Fruit fly (Drosophila melanogaster) whole organism, embryonic: Measurements from ENCODE around the gene CG33269.

Source experiments
- CG10267 ChIP-seq: fragments of 200-800 bp; sonication (Bioruptor generic); optimal IDR thresholded peaks from 2 replicates; lab custom pipeline; 2018; ENCODE audit warnings: missing biosample characterization, mild to moderate bottlenecking, missing genetic modification characterization, moderate library complexity
- CG10462 ChIP-seq: fragments of 200-800 bp; sonication (Bioruptor generic); optimal IDR thresholded peaks from 2 replicates; lab custom pipeline; 2016; ENCODE audit warnings: missing biosample characterization, missing genetic modification characterization
- CG11560 ChIP-seq: fragments of 200-800 bp; sonication (Bioruptor generic); IDR thresholded peaks from 3 replicates; pipeline ENCODE4 v1.3.6; 2022; ENCODE audit warnings: missing biosample characterization, missing genetic modification characterization
- CG13624 ChIP-seq: fragments of 200-800 bp; sonication (Bioruptor generic); optimal IDR thresholded peaks from 2 replicates; lab custom pipeline; 2016; ENCODE audit warnings: missing biosample characterization, missing genetic modification characterization
- CG14050 ChIP-seq: fragments of 200-800 bp; sonication (Bioruptor generic); IDR thresholded peaks from 3 replicates; pipeline ENCODE4 v1.3.6; 2022; ENCODE audit warnings: missing biosample characterization, missing genetic modification characterization
- CG14441 ChIP-seq: fragments of 200-800 bp; sonication (Bioruptor generic); IDR thresholded peaks from 2 replicates; pipeline ENCODE4 v1.3.6; 2022; ENCODE audit warnings: missing biosample characterization, missing genetic modification characterization
- CG16815 ChIP-seq: fragments of 200-800 bp; sonication (Bioruptor generic); optimal IDR thresholded peaks from 3 replicates; lab custom pipeline; 2017; ENCODE audit warnings: missing biosample characterization, mild to moderate bottlenecking, missing genetic modification characterization
- CG17568 ChIP-seq: fragments of 200-800 bp; sonication (Bioruptor generic); optimal IDR thresholded peaks from 2 replicates; lab custom pipeline; 2018; ENCODE audit warnings: missing biosample characterization, mild to moderate bottlenecking, missing genetic modification characterization, moderate library complexity
- CG1792 ChIP-seq: fragments of 200-800 bp; sonication (Bioruptor generic); optimal IDR thresholded peaks from 2 replicates; lab custom pipeline; 2016; ENCODE audit warnings: missing biosample characterization, missing genetic modification characterization
- CG18619 ChIP-seq: fragments of 200-800 bp; sonication (Bioruptor generic); optimal IDR thresholded peaks from 3 replicates; lab custom pipeline; 2017; ENCODE audit warnings: missing biosample characterization, mild to moderate bottlenecking, missing genetic modification characterization
- CG31365 ChIP-seq: fragments of 200-800 bp; sonication (Bioruptor generic); optimal IDR thresholded peaks from 2 replicates; lab custom pipeline; 2018; ENCODE audit warnings: missing biosample characterization, mild to moderate bottlenecking, missing genetic modification characterization
- CG4360 ChIP-seq: fragments of 200-800 bp; sonication (Bioruptor generic); IDR thresholded peaks from 2 replicates; pipeline ENCODE4 v1.3.6; 2022; ENCODE audit warnings: missing biosample characterization, missing genetic modification characterization
- CG4707 ChIP-seq: fragments of 200-800 bp; sonication (Bioruptor generic); optimal IDR thresholded peaks from 2 replicates; lab custom pipeline; 2018; ENCODE audit warnings: missing biosample characterization, mild to moderate bottlenecking, missing genetic modification characterization, moderate library complexity
- CG4854 ChIP-seq: fragments of 200-800 bp; sonication (Bioruptor generic); optimal IDR thresholded peaks from 2 replicates; lab custom pipeline; 2016; ENCODE audit warnings: missing biosample characterization, missing genetic modification characterization, inconsistent platforms
- CG7271 ChIP-seq: fragments of 200-800 bp; sonication (Bioruptor generic); optimal IDR thresholded peaks from 2 replicates; lab custom pipeline; 2018; ENCODE audit warnings: missing biosample characterization, mild to moderate bottlenecking, missing genetic modification characterization, moderate library complexity
- CG8359 ChIP-seq: fragments of 200-800 bp; sonication (Bioruptor generic); optimal IDR thresholded peaks from 2 replicates; lab custom pipeline; 2017; ENCODE audit warnings: missing biosample characterization, mild to moderate bottlenecking, missing genetic modification characterization, borderline replicate concordance
- CG8765 ChIP-seq: fragments of 200-800 bp; sonication (Bioruptor generic); IDR thresholded peaks from 2 replicates; pipeline ENCODE4 v1.3.6; 2022; ENCODE audit warnings: missing biosample characterization, missing genetic modification characterization
- CG8944 ChIP-seq: fragments of 200-800 bp; sonication (Bioruptor generic); optimal IDR thresholded peaks from 3 replicates; lab custom pipeline; 2016; ENCODE audit warnings: missing biosample characterization, missing genetic modification characterization
- CG9609 ChIP-seq: fragments of 200-800 bp; sonication (Bioruptor generic); optimal IDR thresholded peaks from 3 replicates; lab custom pipeline; 2016; ENCODE audit warnings: missing biosample characterization, missing genetic modification characterization
- CG9727 ChIP-seq: fragments of 200-800 bp; sonication (Bioruptor generic); optimal IDR thresholded peaks from 3 replicates; lab custom pipeline; 2017; ENCODE audit warnings: missing biosample characterization, mild to moderate bottlenecking, missing genetic modification characterization
- CG9876 ChIP-seq: fragments of 200-800 bp; sonication (Bioruptor generic); optimal IDR thresholded peaks from 2 replicates; lab custom pipeline; 2016; ENCODE audit warnings: missing biosample characterization, missing genetic modification characterization
- CTCF ChIP-seq: fragments of 200-800 bp; sonication (Bioruptor generic); optimal IDR thresholded peaks from 2 replicates; lab custom pipeline; 2017; ENCODE audit warnings: missing biosample characterization, mild to moderate bottlenecking, missing genetic modification characterization, moderate library complexity
- Camta ChIP-seq: fragments of 200-800 bp; sonication (Bioruptor generic); optimal IDR thresholded peaks from 2 replicates; lab custom pipeline; 2016; ENCODE audit warnings: missing biosample characterization, missing genetic modification characterization
- Dek ChIP-seq: fragments of 200-800 bp; sonication (Bioruptor generic); optimal IDR thresholded peaks from 3 replicates; lab custom pipeline; 2019; ENCODE audit warnings: missing biosample characterization, mild to moderate bottlenecking, missing genetic modification characterization, moderate library complexity
- Eip74EF ChIP-seq, 2 experiments: fragments of 200-800 bp in 1 of 2; fragments of >200 bp in 1 of 2; sonication (Bioruptor generic) in 1 of 2; optimal IDR thresholded peaks; 2 replicates each; lab custom pipeline; 2017 to 2019; ENCODE audit warnings: missing biosample characterization in 2 of 2, missing genetic modification characterization in 2 of 2, mild to moderate bottlenecking in 1 of 2, moderate library complexity in 1 of 2
- HLHmδ ChIP-seq: fragments of 200-800 bp; sonication (Bioruptor generic); optimal IDR thresholded peaks from 2 replicates; lab custom pipeline; 2018; ENCODE audit warnings: missing biosample characterization, mild to moderate bottlenecking, missing genetic modification characterization, moderate library complexity
- Hsf ChIP-seq: fragments of 200-800 bp; sonication (Bioruptor generic); optimal IDR thresholded peaks from 3 replicates; lab custom pipeline; 2016; ENCODE audit warnings: missing biosample characterization, missing genetic modification characterization
- Mes4 ChIP-seq: fragments of 200-800 bp; sonication (Bioruptor generic); optimal IDR thresholded peaks from 2 replicates; lab custom pipeline; 2016; ENCODE audit warnings: missing biosample characterization, missing genetic modification characterization
- Mrtf ChIP-seq: fragments of 200-800 bp; sonication (Bioruptor generic); IDR thresholded peaks from 3 replicates; pipeline ENCODE4 v1.3.6; 2022; ENCODE audit warnings: missing biosample characterization, missing genetic modification characterization
- NFAT ChIP-seq: fragments of 200-800 bp; sonication (Bioruptor generic); IDR thresholded peaks from 2 replicates; pipeline ENCODE4 v1.3.6; 2022; ENCODE audit warnings: missing biosample characterization, missing genetic modification characterization
- Usf ChIP-seq: fragments of 200-800 bp; sonication (Bioruptor generic); optimal IDR thresholded peaks from 2 replicates; lab custom pipeline; 2017; ENCODE audit warnings: missing genotype, missing biosample characterization, missing genetic modification characterization
- al ChIP-seq: fragments of 200-800 bp; sonication (Bioruptor generic); IDR thresholded peaks from 2 replicates; pipeline ENCODE4 v1.3.6; 2022; ENCODE audit warnings: missing biosample characterization, missing genetic modification characterization
- bbx ChIP-seq: fragments of 200-800 bp; sonication (Bioruptor generic); IDR thresholded peaks from 2 replicates; pipeline ENCODE4 v1.3.6; 2022; ENCODE audit warnings: missing biosample characterization, missing genetic modification characterization; ENCODE audit not compliant: partially characterized antibody
- bigmax ChIP-seq: fragments of 200-800 bp; sonication (Bioruptor generic); optimal IDR thresholded peaks from 2 replicates; lab custom pipeline; 2018; ENCODE audit warnings: missing biosample characterization, mild to moderate bottlenecking, missing genetic modification characterization
- chm ChIP-seq: fragments of 200-800 bp; sonication (Bioruptor generic); IDR thresholded peaks from 2 replicates; pipeline ENCODE4 v1.3.6; 2022; ENCODE audit warnings: missing biosample characterization, missing genetic modification characterization
- chn ChIP-seq: fragments of 200-800 bp; sonication (Bioruptor generic); optimal IDR thresholded peaks from 2 replicates; lab custom pipeline; 2016; ENCODE audit warnings: missing biosample characterization, missing genetic modification characterization
- dm ChIP-seq: fragments of 200-800 bp; sonication (Bioruptor generic); optimal IDR thresholded peaks from 3 replicates; lab custom pipeline; 2016; ENCODE audit warnings: missing biosample characterization, missing genetic modification characterization
- ems ChIP-seq: fragments of 200-800 bp; sonication (Bioruptor generic); optimal IDR thresholded peaks from 3 replicates; lab custom pipeline; 2016; ENCODE audit warnings: missing biosample characterization, missing genetic modification characterization
- en ChIP-seq: fragments of 200-800 bp; sonication (Bioruptor generic); optimal IDR thresholded peaks from 2 replicates; lab custom pipeline; 2016; ENCODE audit warnings: missing biosample characterization, missing genetic modification characterization
- gce ChIP-seq: fragments of 200-800 bp; sonication (Bioruptor generic); IDR thresholded peaks from 3 replicates; pipeline ENCODE4 v1.3.6; 2022; ENCODE audit warnings: missing biosample characterization, missing genetic modification characterization
- gro ChIP-seq: fragments of 200-800 bp; sonication (Bioruptor generic); optimal IDR thresholded peaks from 2 replicates; lab custom pipeline; 2016; ENCODE audit warnings: missing biosample characterization, missing genetic modification characterization
- hbn ChIP-seq: fragments of 200-800 bp; sonication (Bioruptor generic); IDR thresholded peaks from 2 replicates; pipeline ENCODE4 v1.3.6; 2022; ENCODE audit warnings: missing biosample characterization, missing genetic modification characterization; ENCODE audit not compliant: partially characterized antibody
- ind ChIP-seq: fragments of 200-800 bp; sonication (Bioruptor generic); optimal IDR thresholded peaks from 3 replicates; lab custom pipeline; 2016; ENCODE audit warnings: missing biosample characterization, missing genetic modification characterization
- lov ChIP-seq, 2 experiments: fragments of 200-800 bp in 1 of 2; fragments of >200 bp in 1 of 2; sonication (Bioruptor generic) in 1 of 2; IDR thresholded peaks in 1 of 2; optimal IDR thresholded peaks in 1 of 2; 2 replicates in 1 of 2; 3 replicates in 1 of 2; pipeline versions ENCODE4 v1.3.6 to Lab custom; 2017 to 2022; ENCODE audit warnings: missing biosample characterization in 1 of 2, missing genetic modification characterization in 1 of 2
- mam ChIP-seq: fragments of 200-800 bp; sonication (Bioruptor generic); optimal IDR thresholded peaks from 3 replicates; lab custom pipeline; 2016; ENCODE audit warnings: missing biosample characterization, missing genetic modification characterization
- nerfin-2 ChIP-seq: fragments of 200-800 bp; sonication (Bioruptor generic); IDR thresholded peaks from 2 replicates; pipeline ENCODE4 v1.3.6; 2022; ENCODE audit warnings: missing biosample characterization, missing genetic modification characterization; ENCODE audit not compliant: partially characterized antibody
- onecut ChIP-seq: fragments of 200-800 bp; sonication (Bioruptor generic); IDR thresholded peaks from 2 replicates; pipeline ENCODE4 v1.3.6; 2022; ENCODE audit warnings: missing biosample characterization, missing genetic modification characterization
- shn ChIP-seq: fragments of 200-800 bp; sonication (Bioruptor generic); optimal IDR thresholded peaks from 3 replicates; lab custom pipeline; 2016; ENCODE audit warnings: missing biosample characterization, missing genetic modification characterization
- stc ChIP-seq: fragments of 200-800 bp; sonication (Bioruptor generic); IDR thresholded peaks from 2 replicates; pipeline ENCODE4 v1.3.6; 2022; ENCODE audit warnings: missing biosample characterization, missing genetic modification characterization
- zen ChIP-seq: fragments of 200-800 bp; sonication (Bioruptor generic); optimal IDR thresholded peaks from 3 replicates; lab custom pipeline; 2018; ENCODE audit warnings: missing biosample characterization, mild to moderate bottlenecking, missing genetic modification characterization, moderate library complexity

CG33269 gene

DNA sequence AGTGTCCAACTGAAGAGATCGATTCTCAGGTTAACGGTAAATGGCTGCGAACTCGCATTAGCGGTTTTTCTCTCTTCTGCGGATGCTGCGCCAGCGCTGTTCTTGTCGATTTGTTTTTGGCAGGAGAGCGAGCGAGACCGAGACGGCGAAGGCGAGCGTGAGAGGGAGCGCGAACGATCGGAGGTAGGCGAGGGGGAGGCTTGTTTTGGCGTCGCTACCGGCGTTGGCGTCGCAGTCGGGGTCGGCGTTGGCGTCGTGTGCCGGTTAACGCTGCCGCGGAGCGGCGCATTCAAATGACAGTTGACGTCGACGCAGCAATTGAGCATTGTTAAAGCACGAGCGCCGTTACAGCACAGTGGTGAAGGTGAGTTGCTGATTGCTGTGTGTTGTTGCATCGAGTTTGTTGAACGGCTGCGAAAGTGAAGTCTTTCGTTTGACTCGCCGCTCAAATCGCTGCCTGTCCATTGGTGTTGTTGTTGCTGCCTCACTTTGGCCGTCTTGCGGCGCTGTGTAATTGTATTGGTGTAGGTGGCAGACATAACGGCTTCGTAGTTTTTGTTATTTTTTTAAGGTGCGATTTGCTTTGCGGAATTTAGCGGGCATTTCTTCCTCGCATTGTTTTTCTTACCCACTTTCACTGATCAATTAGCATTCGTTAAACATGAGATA is 4.9 kb upstream of the CG33269 start (continued):
- TF ChIP-seq Camta (GFP tag; lab: Kevin White, UChicago) (no peak), CG9876 (GFP tag; lab: Kevin White, UChicago) (no peak), chn (GFP tag; lab: Kevin White, UChicago) (peak; percentile 14), CG13624 (GFP tag; lab: Kevin White, UChicago) (no peak), CG4854 (no peak), hbn (no peak), gce (GFP tag; lab: Robert Waterston, UW) (peak; percentile 36; the same call in 1 of the 3 replicates), CG16815 (no peak), Hsf (GFP tag; lab: Kevin White, UChicago) (no peak), CG10462 (GFP tag; lab: Kevin White, UChicago) (peak; percentile 56), CG11560 (tag; lab: Robert Waterston, UW) (no peak), stc (GFP tag; lab: Robert Waterston, UW) (no peak), ind (no peak), mam (GFP tag; lab: Kevin White, UChicago) (no peak), CG10267 (tag; lab: Kevin White, UChicago) (no peak), Mrtf (GFP tag; lab: Robert Waterston, UW) (no peak), CG18619 (GFP tag; lab: Kevin White, UChicago) (no peak), shn (GFP tag; lab: Kevin White, UChicago) (no peak), NFAT (GFP tag; lab: Robert Waterston, UW) (no peak), HLHmδ (GFP tag; lab: Kevin White, UChicago) (peak; percentile 26), dm (GFP tag; lab: Kevin White, UChicago) (no peak), CG9727 (GFP tag; lab: Kevin White, UChicago) (no peak), CG8359 (GFP tag; lab: Kevin White, UChicago) (no peak), en (no peak), CG8944 (no peak), CG8765 (peak; percentile 34; the same call in 1 of the 2 replicates), CG7271 (no peak), chm (GFP tag; lab: Robert Waterston, UW) (no peak), Usf (no peak), CG9609 (GFP tag; lab: Kevin White, UChicago) (no peak), CG14441 (GFP tag; lab: Robert Waterston, UW) (no peak), CG14050 (GFP tag; lab: Robert Waterston, UW) (no peak), nerfin-2 (GFP tag; lab: Robert Waterston, UW) (no peak), CTCF (no peak), ems (GFP tag; lab: Kevin White, UChicago) (no peak), al (no peak), Mes4 (no peak), Dek (tag; lab: Kevin White, UChicago) (no peak), lov (optimal IDR thresholded peaks at IDR 0.05; lab: Kevin White, UChicago) (no peak), lov (GFP tag; IDR thresholded peaks at IDR 0.05; lab: Robert Waterston, UW) (no peak), CG4360 (peak; percentile 88), CG31365 (no peak), CG4707 (GFP tag; lab: Kevin White, UChicago) (no peak), CG17568 (GFP tag; lab: Kevin White, UChicago) (no peak), zen (tag; lab: Kevin White, UChicago) (no peak), bigmax (GFP tag; lab: Kevin White, UChicago) (no peak), CG1792 (no peak), bbx (peak; percentile 30; the same call in 1 of the 2 replicates), Eip74EF (GFP tag; optimal IDR thresholded peaks at IDR 0.05; lab: Kevin White, UChicago) (peak in 1 of 2 experiments; percentile 45), gro (no peak), onecut (no peak)
